Fruit fly (Drosophila melanogaster) whole organism, wandering third instar larva: ENCODE data around the gene CG14984.

ENCODE experiments used
- Myc ChIP-seq: fragments of >200 bp; optimal IDR thresholded peaks from 2 replicates; lab custom pipeline; 2017
- N ChIP-seq: fragments of >200 bp; optimal IDR thresholded peaks from 2 replicates; lab custom pipeline; 2018; ENCODE audit warnings: missing biosample characterization, missing external identifiers, missing genetic modification characterization

- TF ChIP-seq N (no peak), Myc (lab: Kevin White, UChicago) (no peak)
Observed at dm6 chr3L:4000711-4001110, 48.4 kb upstream of the CG14984 start.
